Fruit fly (Drosophila melanogaster): Measurements from ENCODE around the gene CG9121.
A peak's percentile ranks its signal among the peaks of the same experiment; 100 is the strongest.

CG9121 gene

dm6 chr2L:5050825-5051224, at the start of gene CG9121:
Gene CG9121, minus strand, starts transcription at chr2L:5051062.
- no peak for TF ChIP-seq EcR (GFP tag; optimal IDR thresholded peaks at IDR 0.05)
- no peak for TF ChIP-seq usp (GFP tag; optimal IDR thresholded peaks at IDR 0.05)
- no peak for TF ChIP-seq CG8478 (optimal IDR thresholded peaks at IDR 0.05)
- TF ChIP-seq Dll (optimal IDR thresholded peaks at IDR 0.05): no peak
- no peak for TF ChIP-seq pan (optimal IDR thresholded peaks at IDR 0.05)
- TF ChIP-seq psq (optimal IDR thresholded peaks at IDR 0.05): no peak

- TF ChIP-seq psq (optimal IDR thresholded peaks at IDR 0.05): no peak
- no peak for TF ChIP-seq CG8478 (optimal IDR thresholded peaks at IDR 0.05)
- TF ChIP-seq usp (GFP tag; optimal IDR thresholded peaks at IDR 0.05): no peak
- no peak for TF ChIP-seq pan (optimal IDR thresholded peaks at IDR 0.05)
- no peak for TF ChIP-seq Dll (optimal IDR thresholded peaks at IDR 0.05)
- TF ChIP-seq EcR (GFP tag; optimal IDR thresholded peaks at IDR 0.05): no peak
Observed at dm6 chr2L:5100577-5100976, 49.7 kb upstream of the CG9121 start, which contains the start of gene Msp300. Gene Msp300, plus strand, starts transcription at chr2L:5100877.

- TF ChIP-seq Dll (optimal IDR thresholded peaks at IDR 0.05) (no peak), CG8478 (optimal IDR thresholded peaks at IDR 0.05) (no peak), pan (optimal IDR thresholded peaks at IDR 0.05) (no peak), EcR (GFP tag; optimal IDR thresholded peaks at IDR 0.05) (no peak), psq (optimal IDR thresholded peaks at IDR 0.05) (no peak), usp (GFP tag; optimal IDR thresholded peaks at IDR 0.05) (no peak)
Observed at dm6 chr2L:5099790-5100360, 49.0 kb upstream of the CG9121 start, which contains the start of gene ND-13A. Gene ND-13A, minus strand, starts transcription at chr2L:5100288.

- no peak for TF ChIP-seq Dll (optimal IDR thresholded peaks at IDR 0.05)
- no peak for TF ChIP-seq CG8478 (optimal IDR thresholded peaks at IDR 0.05)
- TF ChIP-seq psq (optimal IDR thresholded peaks at IDR 0.05): no peak
- no peak for TF ChIP-seq usp (GFP tag; optimal IDR thresholded peaks at IDR 0.05)
- no peak for TF ChIP-seq EcR (GFP tag; optimal IDR thresholded peaks at IDR 0.05)
Observed at dm6 chr2L:5096761-5097160, 45.9 kb upstream of the CG9121 start.

dm6 chr2L:5096222-5096621, 45.4 kb upstream of the CG9121 start, which contains the start of gene CG4230:
Gene CG4230, plus strand, starts transcription at chr2L:5096227.
- TF ChIP-seq CG8478 (optimal IDR thresholded peaks at IDR 0.05) (no peak), pan (optimal IDR thresholded peaks at IDR 0.05) (no peak), EcR (GFP tag; optimal IDR thresholded peaks at IDR 0.05) (no peak), Dll (optimal IDR thresholded peaks at IDR 0.05) (no peak), usp (GFP tag; optimal IDR thresholded peaks at IDR 0.05) (no peak), psq (optimal IDR thresholded peaks at IDR 0.05) (no peak)

- TF ChIP-seq usp (GFP tag; optimal IDR thresholded peaks at IDR 0.05) (no peak), CG8478 (optimal IDR thresholded peaks at IDR 0.05) (no peak), Dll (optimal IDR thresholded peaks at IDR 0.05) (no peak), EcR (GFP tag; optimal IDR thresholded peaks at IDR 0.05) (no peak), pan (optimal IDR thresholded peaks at IDR 0.05) (no peak), psq (optimal IDR thresholded peaks at IDR 0.05) (no peak)
Observed at dm6 chr2L:5095350-5095962, 44.6 kb upstream of the CG9121 start.

- TF ChIP-seq pan (optimal IDR thresholded peaks at IDR 0.05): no peak
- no peak for TF ChIP-seq Dll (optimal IDR thresholded peaks at IDR 0.05)
- no peak for TF ChIP-seq CG8478 (optimal IDR thresholded peaks at IDR 0.05)
- TF ChIP-seq EcR (GFP tag; optimal IDR thresholded peaks at IDR 0.05): no peak
- no peak for TF ChIP-seq usp (GFP tag; optimal IDR thresholded peaks at IDR 0.05)
- TF ChIP-seq psq (optimal IDR thresholded peaks at IDR 0.05): no peak
Observed at dm6 chr2L:5093772-5094350, 43.0 kb upstream of the CG9121 start, which contains the start of gene CG5828. Gene CG5828, plus strand, starts transcription at chr2L:5093976.

- TF ChIP-seq Dll (optimal IDR thresholded peaks at IDR 0.05) (no peak), CG8478 (optimal IDR thresholded peaks at IDR 0.05) (peak; percentile 92)
Observed at dm6 chr2L:5092992-5093695, 42.3 kb upstream of the CG9121 start, which contains the start of gene Pgant5. Gene Pgant5, minus strand, starts transcription at chr2L:5093592.

dm6 chr2L:5092597-5092991, 41.7 kb upstream of the CG9121 start:
- no peak for TF ChIP-seq Dll (optimal IDR thresholded peaks at IDR 0.05)
- TF ChIP-seq CG8478 (optimal IDR thresholded peaks at IDR 0.05): no peak
- no peak for TF ChIP-seq psq (optimal IDR thresholded peaks at IDR 0.05)
- no peak for TF ChIP-seq EcR (GFP tag; optimal IDR thresholded peaks at IDR 0.05)
- no peak for TF ChIP-seq usp (GFP tag; optimal IDR thresholded peaks at IDR 0.05)
- no peak for TF ChIP-seq pan (optimal IDR thresholded peaks at IDR 0.05)

dm6 chr2L:5092145-5092544, 41.3 kb upstream of the CG9121 start:
- TF ChIP-seq usp (GFP tag; optimal IDR thresholded peaks at IDR 0.05): no peak
- no peak for TF ChIP-seq psq (optimal IDR thresholded peaks at IDR 0.05)
- no peak for TF ChIP-seq EcR (GFP tag; optimal IDR thresholded peaks at IDR 0.05)
- TF ChIP-seq CG8478 (optimal IDR thresholded peaks at IDR 0.05): no peak
- TF ChIP-seq pan (optimal IDR thresholded peaks at IDR 0.05): no peak
- TF ChIP-seq Dll (optimal IDR thresholded peaks at IDR 0.05): no peak

- TF ChIP-seq CG8478 (optimal IDR thresholded peaks at IDR 0.05): no peak
Observed at dm6 chr2L:5090352-5090751, 39.5 kb upstream of the CG9121 start.

dm6 chr2L:5089642-5090041, 38.8 kb upstream of the CG9121 start:
- no peak for TF ChIP-seq CG8478 (optimal IDR thresholded peaks at IDR 0.05)
- TF ChIP-seq psq (optimal IDR thresholded peaks at IDR 0.05): no peak
- no peak for TF ChIP-seq pan (optimal IDR thresholded peaks at IDR 0.05)
- no peak for TF ChIP-seq EcR (GFP tag; optimal IDR thresholded peaks at IDR 0.05)
- no peak for TF ChIP-seq usp (GFP tag; optimal IDR thresholded peaks at IDR 0.05)
- TF ChIP-seq Dll (optimal IDR thresholded peaks at IDR 0.05): no peak

Measured in whole organism.